Fruit fly (Drosophila melanogaster): Measurements from ENCODE around the gene CG17147.
A peak's percentile ranks its signal among the peaks of the same experiment; 100 is the strongest.

Gene CG17147

dm6 chr3L:20186294-20187020, 37.3 kb upstream of the CG17147 start:
- TF ChIP-seq cic (GFP tag; optimal IDR thresholded peaks at IDR 0.05) (peak; percentile 96), CG1620 (GFP tag; optimal IDR thresholded peaks at IDR 0.05) (no peak), ovo (GFP tag; optimal IDR thresholded peaks at IDR 0.05) (peak; percentile 0), tj (GFP tag; optimal IDR thresholded peaks at IDR 0.05) (peak; percentile 53), pad (GFP tag; optimal IDR thresholded peaks at IDR 0.05) (peak; percentile 16), Mnt (GFP tag; optimal IDR thresholded peaks at IDR 0.05) (no peak), Crg-1 (GFP tag; optimal IDR thresholded peaks at IDR 0.05) (peak; percentile 28), CG33017 (tag; optimal IDR thresholded peaks at IDR 0.05) (no peak)

dm6 chr3L:20187885-20188570, 35.7 kb upstream of the CG17147 start, which contains the start of gene Ssk:
Ssk (plus strand) TSS chr3L:20188522.
- TF ChIP-seq CG33017 (tag; optimal IDR thresholded peaks at IDR 0.05) (peak; percentile 37), tj (GFP tag; optimal IDR thresholded peaks at IDR 0.05) (peak; percentile 37), Clk (GFP tag; optimal IDR thresholded peaks at IDR 0.05) (no peak), CG14711 (tag; optimal IDR thresholded peaks at IDR 0.05) (no peak), CG7101 (tag; optimal IDR thresholded peaks at IDR 0.05) (no peak), toe (GFP tag; optimal IDR thresholded peaks at IDR 0.05) (peak; percentile 60), cic (GFP tag; optimal IDR thresholded peaks at IDR 0.05) (peak; percentile 91), bab1 (GFP tag; optimal IDR thresholded peaks at IDR 0.05) (no peak), ovo (GFP tag; optimal IDR thresholded peaks at IDR 0.05) (peak; percentile 66), cnc (optimal IDR thresholded peaks at IDR 0.05) (no peak), CG12768 (GFP tag; optimal IDR thresholded peaks at IDR 0.05) (peak; percentile 32), kay (GFP tag; ENCODE audit: borderline replicate concordance) (peak; percentile 97), Hr96 (GFP tag; optimal IDR thresholded peaks at IDR 0.05) (peak; percentile 33), CG7045 (GFP tag; optimal IDR thresholded peaks at IDR 0.05) (no peak), CG11617 (GFP tag; optimal IDR thresholded peaks at IDR 0.05) (peak; percentile 29)

- peak; percentile 40 for TF ChIP-seq kay (GFP tag; ENCODE audit: borderline replicate concordance)
- no peak for TF ChIP-seq cic (GFP tag; optimal IDR thresholded peaks at IDR 0.05)
Measured at dm6 chr3L:20191848-20192247, 31.9 kb upstream of the CG17147 start.

dm6 chr3L:20192872-20193747, 30.6 kb upstream of the CG17147 start:
- TF ChIP-seq ovo (GFP tag; optimal IDR thresholded peaks at IDR 0.05) (no peak), CG33017 (tag; optimal IDR thresholded peaks at IDR 0.05) (no peak), CG1620 (GFP tag; optimal IDR thresholded peaks at IDR 0.05) (no peak), CG11617 (GFP tag; optimal IDR thresholded peaks at IDR 0.05) (peak; percentile 18), cic (GFP tag; optimal IDR thresholded peaks at IDR 0.05) (peak; percentile 5), CG7101 (tag; optimal IDR thresholded peaks at IDR 0.05) (peak; percentile 1), tj (GFP tag; optimal IDR thresholded peaks at IDR 0.05) (no peak), CG5204 (GFP tag; optimal IDR thresholded peaks at IDR 0.05) (peak; percentile 55)

dm6 chr3L:20193748-20194058, 30.0 kb upstream of the CG17147 start:
- TF ChIP-seq kay (GFP tag; ENCODE audit: borderline replicate concordance) (peak; percentile 29), CG33017 (tag; optimal IDR thresholded peaks at IDR 0.05) (no peak)

dm6 chr3L:20194731-20195130, 29.0 kb upstream of the CG17147 start:
- TF ChIP-seq CG7101 (tag; optimal IDR thresholded peaks at IDR 0.05) (no peak), CG1620 (GFP tag; optimal IDR thresholded peaks at IDR 0.05) (no peak), ovo (GFP tag; optimal IDR thresholded peaks at IDR 0.05) (no peak), Mnt (GFP tag; optimal IDR thresholded peaks at IDR 0.05) (no peak), toe (GFP tag; optimal IDR thresholded peaks at IDR 0.05) (peak; percentile 0), CG33017 (tag; optimal IDR thresholded peaks at IDR 0.05) (no peak), CG5204 (GFP tag; optimal IDR thresholded peaks at IDR 0.05) (peak; percentile 26), CG7045 (GFP tag; optimal IDR thresholded peaks at IDR 0.05) (no peak), CG14711 (tag; optimal IDR thresholded peaks at IDR 0.05) (no peak)

dm6 chr3L:20195875-20196274, 27.9 kb upstream of the CG17147 start:
- TF ChIP-seq Crg-1 (GFP tag; optimal IDR thresholded peaks at IDR 0.05) (no peak), tj (GFP tag; optimal IDR thresholded peaks at IDR 0.05) (no peak), cic (GFP tag; optimal IDR thresholded peaks at IDR 0.05) (no peak), Hr96 (GFP tag; optimal IDR thresholded peaks at IDR 0.05) (no peak), CG14711 (tag; optimal IDR thresholded peaks at IDR 0.05) (peak; percentile 21), Clk (GFP tag; optimal IDR thresholded peaks at IDR 0.05) (no peak), CG7101 (tag; optimal IDR thresholded peaks at IDR 0.05) (peak; percentile 13), CG5204 (GFP tag; optimal IDR thresholded peaks at IDR 0.05) (peak; percentile 21)

Measured in whole organism, adult.